Worm (Caenorhabditis elegans): ENCODE results near the gene acdh-2.

The acdh-2 gene

DNA sequence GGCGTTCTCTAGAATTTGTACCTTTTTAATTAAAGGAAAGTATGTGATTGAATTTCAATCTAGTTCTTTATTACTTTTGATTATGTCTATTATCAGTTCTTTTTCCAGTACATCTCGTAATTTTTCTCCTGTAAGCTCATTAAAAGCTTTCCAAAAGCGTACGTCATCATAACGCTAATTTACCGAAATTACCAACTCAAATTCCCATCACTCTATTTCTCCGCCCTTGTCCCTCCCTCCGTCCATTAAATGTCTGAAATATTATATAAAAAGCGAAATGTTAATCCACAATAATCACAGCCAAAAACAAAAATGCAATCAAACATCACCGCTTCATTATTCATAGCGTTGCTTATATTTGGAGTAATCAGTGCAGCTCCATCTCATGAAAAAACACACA, 7.0 kb upstream of the acdh-2 start, which contains the start of gene ins-12:
TSS of gene ins-12 (plus strand) at position 301 of the 400 bp plus-strand sequence.
- TF ChIP-seq fkh-10 (GFP tag; optimal IDR thresholded peaks at IDR 0.05) (no peak), pha-4 (tag; optimal IDR thresholded peaks at IDR 0.05) (no peak), lin-11 (tag; optimal IDR thresholded peaks at IDR 0.05) (no peak), ceh-24 (tag; optimal IDR thresholded peaks at IDR 0.05) (no peak), sox-2 (GFP tag; IDR thresholded peaks at IDR 0.05) (no peak)

DNA sequence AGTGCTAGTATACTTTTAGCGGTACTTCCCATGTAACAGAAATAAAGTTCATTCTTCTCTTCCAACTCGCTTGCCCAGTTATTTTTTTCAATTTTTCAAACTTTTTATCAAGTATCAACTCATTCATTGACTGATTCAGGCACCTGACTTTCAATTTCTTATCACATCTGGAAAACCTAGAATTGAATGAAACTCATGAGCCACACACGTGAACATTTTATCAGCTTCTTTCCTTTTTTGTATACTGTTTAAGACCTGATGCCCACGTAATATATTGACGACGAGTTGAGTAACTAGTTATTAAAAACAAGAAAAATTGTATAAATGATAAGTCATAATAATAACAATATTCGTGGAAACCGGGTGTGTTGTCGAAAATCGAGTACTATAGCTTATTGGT, 6.2 kb upstream of the acdh-2 start:
- TF ChIP-seq ceh-34 (tag; optimal IDR thresholded peaks at IDR 0.05): no peak
- no peak for TF ChIP-seq ahr-1 (tag; optimal IDR thresholded peaks at IDR 0.05)
- no peak for TF ChIP-seq ceh-6 (GFP tag; optimal IDR thresholded peaks at IDR 0.05)
- no peak for TF ChIP-seq unc-3 (GFP tag; conservative IDR thresholded peaks at IDR 0.05)
- TF ChIP-seq unc-3 (tag; optimal IDR thresholded peaks at IDR 0.05): no peak
- no peak for TF ChIP-seq lim-6 (tag; optimal IDR thresholded peaks at IDR 0.05)

DNA sequence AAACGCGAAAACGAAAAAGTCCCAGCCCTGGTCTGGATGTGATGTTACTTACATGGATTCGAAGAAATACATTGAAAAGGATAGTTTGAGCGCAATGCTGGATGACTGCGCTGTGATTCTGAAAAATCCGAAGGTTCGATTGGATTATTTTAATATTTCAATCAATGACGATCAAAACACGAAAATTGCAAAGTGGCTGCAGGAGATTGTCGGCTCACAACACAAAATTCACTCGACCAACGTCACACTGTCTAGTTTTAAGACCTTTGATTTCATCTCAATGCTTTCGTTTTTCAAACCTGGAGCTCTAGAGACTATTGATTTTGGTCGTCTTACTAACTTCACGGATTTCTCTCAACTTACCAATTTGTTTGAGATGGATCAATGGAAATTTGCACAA, 4.2 kb upstream of the acdh-2 start, which contains the start of gene C17C3.5:
TSS of gene C17C3.5 (plus strand) at position 301 of the 400 bp plus-strand sequence.
- TF ChIP-seq ahr-1 (tag; optimal IDR thresholded peaks at IDR 0.05) (no peak), che-1 (tag; optimal IDR thresholded peaks at IDR 0.05) (no peak), mec-3 (tag; optimal IDR thresholded peaks at IDR 0.05; ENCODE audit: borderline replicate concordance) (no peak), dve-1 (tag; optimal IDR thresholded peaks at IDR 0.05) (no peak), nhr-232 (tag; optimal IDR thresholded peaks at IDR 0.05) (no peak), rnt-1 (tag; optimal IDR thresholded peaks at IDR 0.05) (no peak), lim-6 (tag; optimal IDR thresholded peaks at IDR 0.05) (no peak), hlh-6 (tag; optimal IDR thresholded peaks at IDR 0.05) (no peak), ceh-34 (tag; optimal IDR thresholded peaks at IDR 0.05) (no peak), fkh-10 (GFP tag; optimal IDR thresholded peaks at IDR 0.05) (no peak)

DNA sequence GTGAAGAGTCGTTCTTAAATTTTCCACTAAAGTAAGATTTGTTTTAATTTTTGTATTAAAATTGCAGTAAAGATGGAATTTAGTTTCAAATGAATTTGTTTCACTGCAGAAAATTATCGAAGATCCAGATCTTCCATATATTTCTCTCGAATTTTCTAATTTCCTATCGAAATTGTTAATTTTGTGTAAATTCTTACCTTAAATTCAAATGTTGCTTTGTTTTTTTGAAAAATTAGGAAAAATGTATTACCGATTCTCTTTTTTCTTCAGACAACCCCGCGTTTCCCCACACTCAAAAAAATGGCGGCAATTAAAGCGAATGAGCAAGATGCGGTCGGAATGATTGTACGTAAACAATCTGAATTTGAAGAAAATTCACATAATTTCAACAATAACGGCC, 2.5 kb upstream of the acdh-2 start, which contains the start of gene C17C3.6:
TSS of gene C17C3.6 (plus strand) at position 301 of the 400 bp plus-strand sequence.
- TF ChIP-seq ref-2 (tag; optimal IDR thresholded peaks at IDR 0.05): no peak
- no peak for TF ChIP-seq fkh-10 (GFP tag; optimal IDR thresholded peaks at IDR 0.05)
- TF ChIP-seq hlh-6 (tag; optimal IDR thresholded peaks at IDR 0.05): no peak
- TF ChIP-seq ceh-19 (GFP tag; optimal IDR thresholded peaks at IDR 0.05): no peak
- TF ChIP-seq fkh-6 (tag; optimal IDR thresholded peaks at IDR 0.05): no peak
- TF ChIP-seq unc-42 (tag; optimal IDR thresholded peaks at IDR 0.05): no peak
- no peak for TF ChIP-seq gmeb-2 (tag; optimal IDR thresholded peaks at IDR 0.05)
- no peak for TF ChIP-seq T23F11.4 (GFP tag; optimal IDR thresholded peaks at IDR 0.05)
- TF ChIP-seq eyg-1 (tag; optimal IDR thresholded peaks at IDR 0.05): no peak
- no peak for TF ChIP-seq nfya-1 (tag; optimal IDR thresholded peaks at IDR 0.05)
- no peak for TF ChIP-seq syd-9 (tag; optimal IDR thresholded peaks at IDR 0.05)
- TF ChIP-seq ceh-18 (tag; optimal IDR thresholded peaks at IDR 0.05): no peak
- no peak for TF ChIP-seq dve-1 (tag; optimal IDR thresholded peaks at IDR 0.05)

DNA sequence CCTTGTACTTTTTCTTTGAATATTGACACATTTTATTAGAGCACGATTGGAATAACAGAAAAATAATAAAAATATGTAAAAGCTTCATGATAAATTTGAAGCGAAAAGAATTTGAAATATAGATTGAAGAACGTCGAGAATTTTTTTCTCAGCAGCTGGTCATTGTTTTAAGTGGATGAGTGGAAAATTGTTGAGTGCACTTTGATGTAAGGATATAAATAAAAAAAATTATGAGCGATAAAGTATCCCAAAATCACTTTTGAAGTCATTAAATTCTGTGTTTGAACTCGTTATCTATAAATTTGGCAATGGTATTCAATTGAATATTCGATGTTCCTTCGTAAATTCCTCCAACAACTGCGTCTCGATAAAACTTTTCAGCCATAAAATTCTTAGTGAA, 2.5 kb downstream of the acdh-2 start, which contains the start of gene ins-13:
TSS of gene ins-13 (minus strand) at position 101 of the 400 bp plus-strand sequence.
- TF ChIP-seq ceh-45 (GFP tag; IDR thresholded peaks at IDR 0.05) (no peak), pat-9 (tag; optimal IDR thresholded peaks at IDR 0.05) (no peak), hlh-6 (tag; optimal IDR thresholded peaks at IDR 0.05) (no peak), pag-3 (tag; optimal IDR thresholded peaks at IDR 0.05; ENCODE audit: borderline replicate concordance) (no peak), hlh-13 (GFP tag; optimal IDR thresholded peaks at IDR 0.05) (no peak), mec-3 (tag; optimal IDR thresholded peaks at IDR 0.05; ENCODE audit: borderline replicate concordance) (no peak)

DNA sequence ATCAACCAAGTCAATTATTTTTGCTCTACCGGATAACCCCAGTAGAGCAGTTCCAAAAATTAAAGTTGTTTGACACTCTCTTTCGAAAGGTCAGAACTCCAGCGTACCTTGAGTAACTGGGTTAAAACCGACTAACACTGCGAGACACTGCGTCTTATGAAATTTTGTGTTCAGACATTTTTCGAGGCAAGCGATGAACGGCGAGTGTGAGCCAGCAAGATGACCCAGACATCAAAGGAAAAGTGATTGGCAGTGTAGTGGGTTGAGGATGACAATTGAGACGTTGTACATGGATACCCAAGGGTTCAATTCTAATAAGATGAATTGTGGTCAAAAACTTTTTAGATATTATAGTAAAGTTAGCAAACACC, 3.2 kb downstream of the acdh-2 start:
- TF ChIP-seq hlh-6 (tag; optimal IDR thresholded peaks at IDR 0.05) (no peak), ceh-30 (tag; optimal IDR thresholded peaks at IDR 0.05) (no peak)
